Worm (Caenorhabditis elegans): ENCODE data around the gene F10A3.11.

DNA sequence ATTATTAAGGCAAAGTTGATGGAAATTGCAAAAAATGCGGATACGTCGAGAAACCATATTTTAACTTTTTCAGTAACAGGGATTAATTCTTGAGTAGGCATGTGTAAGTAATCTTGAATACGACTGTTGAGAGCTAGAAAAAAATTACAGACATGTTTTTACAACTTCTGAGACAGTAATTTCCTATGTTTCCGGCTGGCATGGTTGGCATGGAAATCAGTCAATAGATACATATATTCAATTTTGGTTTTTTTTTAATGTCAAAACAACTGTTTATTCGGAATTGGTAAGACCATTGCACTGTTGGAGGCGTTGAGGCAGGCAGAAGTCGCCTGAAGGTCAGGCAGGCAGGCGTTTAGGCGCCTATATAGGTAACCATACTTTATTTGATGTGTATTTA lies 9.1 kb upstream of the F10A3.11 start, which contains the start of gene str-254:
- TF ChIP-seq nfya-1 (tag; optimal IDR thresholded peaks at IDR 0.05) (no peak), mec-3 (tag; optimal IDR thresholded peaks at IDR 0.05; ENCODE audit: borderline replicate concordance) (no peak), ama-1 (optimal IDR thresholded peaks at IDR 0.05) (no peak)
